Worm (Caenorhabditis elegans): Measurements from ENCODE around the gene F11D11.4.

ce11 chrV:18734381-18734780, 26.8 kb upstream of the F11D11.4 start, which contains the start of gene scl-20:
- TF ChIP-seq ama-1 (optimal IDR thresholded peaks at IDR 0.05) (no peak), scrt-1 (GFP tag; IDR thresholded peaks at IDR 0.05) (no peak), ets-7 (tag; optimal IDR thresholded peaks at IDR 0.05) (no peak), hnd-1 (tag; optimal IDR thresholded peaks at IDR 0.05) (no peak)

Measured in whole organism, early embryonic.